Fruit fly (Drosophila melanogaster): ENCODE results near the gene Coq4.

Gene Coq4

dm6 chr3L:17425132-17425713 is 8.2 kb downstream of the Coq4 start, which contains the start of the genes Sec3 and COX7B (continued):
- TF ChIP-seq tup (GFP tag; optimal IDR thresholded peaks at IDR 0.05) = peak; percentile 19
- TF ChIP-seq jumu (GFP tag; optimal IDR thresholded peaks at IDR 0.05) = peak; percentile 31
- TF ChIP-seq nmo (GFP tag; optimal IDR thresholded peaks at IDR 0.05) = peak; percentile 85
- peak; percentile 72 for TF ChIP-seq vvl (GFP tag; IDR thresholded peaks at IDR 0.05)
- TF ChIP-seq cg (GFP tag; optimal IDR thresholded peaks at IDR 0.05) = no peak
- peak; percentile 49 for TF ChIP-seq CG8290 (GFP tag; optimal IDR thresholded peaks at IDR 0.05)
- TF ChIP-seq CG8290 (tag; optimal IDR thresholded peaks at IDR 0.05) = peak; percentile 54 to 78
- TF ChIP-seq ewg (GFP tag; optimal IDR thresholded peaks at IDR 0.05) = peak; percentile 17
- TF ChIP-seq Abd-B (GFP tag; optimal IDR thresholded peaks at IDR 0.05) = peak; percentile 62
- TF ChIP-seq CG6765 (GFP tag; optimal IDR thresholded peaks at IDR 0.05) = no peak
- TF ChIP-seq tin (GFP tag; optimal IDR thresholded peaks at IDR 0.05) = peak; percentile 74
- TF ChIP-seq CG10267 (tag; optimal IDR thresholded peaks at IDR 0.05) = peak; percentile 70
- no peak for TF ChIP-seq CG15479 (GFP tag; optimal IDR thresholded peaks at IDR 0.05)
- no peak for TF ChIP-seq CG11560 (tag; IDR thresholded peaks at IDR 0.05)
- peak in 1 of 3 experiments; percentile 64 for TF ChIP-seq Stat92E (GFP tag; optimal IDR thresholded peaks at IDR 0.05)
- TF ChIP-seq CG14667 (GFP tag; IDR thresholded peaks at IDR 0.05) = no peak
- TF ChIP-seq hb (GFP tag; IDR thresholded peaks at IDR 0.05; ENCODE audit: partially characterized antibody) = peak; percentile 76
- no peak for TF ChIP-seq en (GFP tag; optimal IDR thresholded peaks at IDR 0.05)
- peak; percentile 29 for TF ChIP-seq CG18011 (GFP tag; optimal IDR thresholded peaks at IDR 0.05)
- TF ChIP-seq MTF-1 (GFP tag; optimal IDR thresholded peaks at IDR 0.05; ENCODE audit: borderline replicate concordance) = no peak
- peak; percentile 22 for TF ChIP-seq CG11723 (GFP tag; optimal IDR thresholded peaks at IDR 0.05)
- peak; percentile 65 for TF ChIP-seq Sry-β (GFP tag; optimal IDR thresholded peaks at IDR 0.05)
- peak; percentile 29 for TF ChIP-seq Ets97D (GFP tag; optimal IDR thresholded peaks at IDR 0.05)
- peak; percentile 33 for TF ChIP-seq CG7556 (GFP tag; optimal IDR thresholded peaks at IDR 0.05)
- TF ChIP-seq CG12299 (tag; optimal IDR thresholded peaks at IDR 0.05) = peak; percentile 64
- TF ChIP-seq Doc2 (GFP tag; IDR thresholded peaks at IDR 0.05) = no peak
- no peak for TF ChIP-seq CG1832 (GFP tag; optimal IDR thresholded peaks at IDR 0.05)
- TF ChIP-seq HLH54F (GFP tag; optimal IDR thresholded peaks at IDR 0.05) = peak; percentile 74
- TF ChIP-seq ro (GFP tag; IDR thresholded peaks at IDR 0.05) = no peak
- peak; percentile 79 for TF ChIP-seq CG17829 (tag; optimal IDR thresholded peaks at IDR 0.05)
- peak; percentile 38 for TF ChIP-seq CHES-1-like (GFP tag; optimal IDR thresholded peaks at IDR 0.05)
- peak; percentile 65 for TF ChIP-seq CG1529 (GFP tag; optimal IDR thresholded peaks at IDR 0.05)
- peak; percentile 32 for TF ChIP-seq CG12942 (GFP tag; optimal IDR thresholded peaks at IDR 0.05)
- no peak for TF ChIP-seq CG9876 (GFP tag; optimal IDR thresholded peaks at IDR 0.05)
- TF ChIP-seq mirr (GFP tag; optimal IDR thresholded peaks at IDR 0.05) = peak; percentile 18
- peak; percentile 26 for TF ChIP-seq gro (GFP tag; optimal IDR thresholded peaks at IDR 0.05)
- peak; percentile 91 for TF ChIP-seq sna (GFP tag; IDR thresholded peaks at IDR 0.05; ENCODE audit: partially characterized antibody)
- TF ChIP-seq CG11504 (tag; optimal IDR thresholded peaks at IDR 0.05) = no peak
- no peak for TF ChIP-seq peb (GFP tag; IDR thresholded peaks at IDR 0.05)
- TF ChIP-seq kni (GFP tag; optimal IDR thresholded peaks at IDR 0.05) = no peak
- TF ChIP-seq prd (optimal IDR thresholded peaks at IDR 0.05) = no peak
- TF ChIP-seq prd (GFP tag; IDR thresholded peaks at IDR 0.05) = peak; percentile 71
- TF ChIP-seq gsb (GFP tag; IDR thresholded peaks at IDR 0.05) = no peak
- peak; percentile 30 for TF ChIP-seq salm (tag; optimal IDR thresholded peaks at IDR 0.05)
- peak; percentile 65 for TF ChIP-seq Fer2 (tag; optimal IDR thresholded peaks at IDR 0.05)
- TF ChIP-seq her (GFP tag; optimal IDR thresholded peaks at IDR 0.05) = peak; percentile 8
- TF ChIP-seq Ravus (GFP tag; IDR thresholded peaks at IDR 0.05) = no peak
- peak; percentile 89 for TF ChIP-seq Bgb (GFP tag; IDR thresholded peaks at IDR 0.05; ENCODE audit: partially characterized antibody)
- TF ChIP-seq CG1233 (GFP tag; optimal IDR thresholded peaks at IDR 0.05) = peak; percentile 38
- TF ChIP-seq CG3065 (GFP tag; optimal IDR thresholded peaks at IDR 0.05) = peak; percentile 24
